Fruit fly (Drosophila melanogaster): ENCODE results near the gene Dok.

- TF ChIP-seq rn (GFP tag; IDR thresholded peaks at IDR 0.05) (no peak), CG14655 (GFP tag; optimal IDR thresholded peaks at IDR 0.05) (no peak), fd96Ca (GFP tag; IDR thresholded peaks at IDR 0.05) (no peak), Ets98B (GFP tag; IDR thresholded peaks at IDR 0.05) (no peak), EcR (GFP tag; optimal IDR thresholded peaks at IDR 0.05) (no peak), CG4496 (GFP tag; IDR thresholded peaks at IDR 0.05) (no peak), CG12605 (GFP tag; IDR thresholded peaks at IDR 0.05) (no peak), CG17806 (tag; optimal IDR thresholded peaks at IDR 0.05) (no peak), CG10348 (GFP tag; IDR thresholded peaks at IDR 0.05) (no peak), CG8159 (tag; optimal IDR thresholded peaks at IDR 0.05) (no peak), Pif1A (GFP tag; optimal IDR thresholded peaks at IDR 0.05) (no peak), CG15710 (tag; optimal IDR thresholded peaks at IDR 0.05) (no peak)
These were observed 25.9 kb downstream of the Dok start for dm6 chrX:7349963-7350362.
